Fruit fly (Drosophila melanogaster): ENCODE results near the gene CG5662.

dm6 chrX:15259295-15259694 lies 49.1 kb downstream of the CG5662 start:
- TF ChIP-seq CG4496 (GFP tag; IDR thresholded peaks at IDR 0.05), result no peak
- no peak for TF ChIP-seq CG12605 (GFP tag; IDR thresholded peaks at IDR 0.05)
- TF ChIP-seq D1 (tag; optimal IDR thresholded peaks at IDR 0.05), result no peak

All from whole organism, pupa.